Worm (Caenorhabditis elegans) whole organism, mixed stage, embryonic: ENCODE data around the gene C35A11.4.

ENCODE experiments used
- elt-3 ChIP-seq: fragments of 150-350 bp; optimal IDR thresholded peaks from 2 replicates; lab custom pipeline; 2014; ENCODE audit warnings: missing biosample characterization, missing genetic modification characterization
- mls-2 ChIP-seq: sonication (generic microtip); optimal IDR thresholded peaks from 2 replicates; lab custom pipeline; 2016; ENCODE audit warnings: mild to moderate bottlenecking, missing genetic modification characterization, moderate library complexity, missing compliant biosample characterization
- nhr-28 ChIP-seq: fragments of 150-350 bp; optimal IDR thresholded peaks from 2 replicates; lab custom pipeline; 2014; ENCODE audit warnings: missing biosample characterization, missing genetic modification characterization
- pha-4 ChIP-seq: fragments of 150-350 bp; optimal IDR thresholded peaks from 2 replicates; lab custom pipeline; 2018; ENCODE audit warnings: missing biosample characterization, missing genetic modification reagents, missing genetic modification characterization
- sem-2 ChIP-seq: fragments of 200-800 bp; sonication (Bioruptor generic); optimal IDR thresholded peaks from 2 replicates; lab custom pipeline; 2018; ENCODE audit warnings: mild to moderate bottlenecking, missing genetic modification characterization, missing compliant biosample characterization
- snpc-4 ChIP-seq: fragments of 150-350 bp; optimal IDR thresholded peaks from 2 replicates; lab custom pipeline; 2014; ENCODE audit warnings: missing biosample characterization, missing genetic modification characterization

DNA sequence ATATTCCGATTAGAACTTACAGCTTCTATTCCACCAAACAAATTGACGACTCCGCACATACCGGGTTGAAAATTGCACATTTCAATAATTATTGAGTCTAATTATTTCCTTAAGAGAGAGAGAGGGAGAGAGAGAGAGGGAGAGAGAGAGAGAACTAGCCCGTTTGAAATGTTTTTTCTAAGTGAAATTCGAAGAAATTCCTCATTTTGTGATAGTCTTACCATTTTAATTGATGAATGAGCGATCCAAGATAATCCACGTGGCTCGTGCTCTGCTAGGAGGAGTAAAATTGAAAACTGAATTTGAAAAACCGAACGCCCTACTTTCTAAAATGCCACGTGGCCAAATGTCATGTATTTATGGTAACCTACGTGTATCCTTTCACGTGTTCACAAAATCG, 39.6 kb upstream of the C35A11.4 start, which contains the start of gene F08F3.8:
- TF ChIP-seq snpc-4 (no peak), nhr-28 (no peak), sem-2 (GFP tag; lab: Kevin White, UChicago) (no peak), elt-3 (tag; lab: Kevin White, UChicago) (no peak), pha-4 (tag; lab: Kevin White, UChicago) (no peak), mls-2 (no peak)
